Worm (Caenorhabditis elegans): Measurements from ENCODE around the gene B0547.2.

Gene B0547.2

DNA sequence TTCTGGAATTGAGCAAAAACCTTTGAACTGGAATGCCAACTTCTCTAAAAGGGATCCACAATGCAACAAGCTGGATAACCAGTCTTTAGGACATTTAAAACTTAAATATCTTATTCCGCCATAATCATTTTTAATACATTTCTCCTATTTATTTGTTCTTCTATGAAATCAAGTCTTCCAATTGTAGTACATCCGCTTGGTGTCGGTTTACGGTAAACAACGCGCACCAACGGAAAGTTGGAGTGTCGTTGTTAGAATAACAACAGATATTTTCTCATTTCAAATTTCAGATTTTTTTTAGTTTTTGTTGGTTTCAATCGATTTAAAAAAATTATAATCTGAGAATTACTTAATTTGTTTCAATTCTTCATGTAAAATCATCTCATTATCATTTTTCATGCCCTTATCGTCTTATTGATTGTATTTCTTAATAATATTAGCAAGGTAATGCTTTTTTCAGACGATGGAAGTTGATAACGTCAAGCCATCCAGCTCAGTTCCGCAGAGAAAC lies 3.3 kb downstream of the B0547.2 start, which contains the start of gene csn-5:
Gene csn-5, plus strand, starts transcription at position 461 of the 511 bp plus-strand sequence.
- no peak for TF ChIP-seq elt-1 (tag; optimal IDR thresholded peaks at IDR 0.05; ENCODE audit: borderline replicate concordance, insufficient read depth)
- peak; percentile 1 for TF ChIP-seq ces-1 (GFP tag; optimal IDR thresholded peaks at IDR 0.05)

DNA sequence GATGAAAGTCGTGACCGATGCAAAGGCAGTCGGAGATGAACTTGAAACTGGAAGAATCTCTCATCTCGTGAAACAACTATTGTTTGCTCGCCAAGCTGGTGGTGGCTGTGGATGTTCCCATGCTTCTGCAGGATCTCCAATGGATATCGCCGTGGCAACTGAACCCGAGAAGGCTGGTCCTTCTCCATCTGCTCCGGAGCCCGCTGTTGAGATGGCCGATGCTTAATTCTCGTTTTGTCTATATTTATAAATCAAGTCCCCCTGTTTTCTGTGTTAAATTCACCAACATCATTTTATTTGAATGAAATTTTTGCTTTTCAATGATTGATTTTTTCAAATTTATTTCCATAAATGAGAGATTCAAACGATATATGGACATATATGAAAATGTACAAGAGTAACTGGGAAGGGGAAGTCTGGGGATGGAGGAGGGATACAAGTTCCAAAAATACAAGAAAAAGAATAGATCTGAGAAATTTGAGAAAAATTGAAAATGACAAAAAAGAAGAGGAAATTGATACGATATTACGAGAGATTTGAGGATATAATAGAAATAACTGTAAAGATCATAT lies 5.0 kb downstream of the B0547.2 start:
- no peak for TF ChIP-seq ceh-39 (tag; optimal IDR thresholded peaks at IDR 0.05)
- TF ChIP-seq nhr-237 (tag; optimal IDR thresholded peaks at IDR 0.05) = peak; percentile 18
- TF ChIP-seq cnd-1 (tag; optimal IDR thresholded peaks at IDR 0.05) = no peak

ce11 chrIV:5652811-5653483 lies 7.1 kb downstream of the B0547.2 start:
- TF ChIP-seq ceh-43 (GFP tag; optimal IDR thresholded peaks at IDR 0.05) = no peak
- TF ChIP-seq sptf-1 (tag; optimal IDR thresholded peaks at IDR 0.05) = peak; percentile 22

DNA sequence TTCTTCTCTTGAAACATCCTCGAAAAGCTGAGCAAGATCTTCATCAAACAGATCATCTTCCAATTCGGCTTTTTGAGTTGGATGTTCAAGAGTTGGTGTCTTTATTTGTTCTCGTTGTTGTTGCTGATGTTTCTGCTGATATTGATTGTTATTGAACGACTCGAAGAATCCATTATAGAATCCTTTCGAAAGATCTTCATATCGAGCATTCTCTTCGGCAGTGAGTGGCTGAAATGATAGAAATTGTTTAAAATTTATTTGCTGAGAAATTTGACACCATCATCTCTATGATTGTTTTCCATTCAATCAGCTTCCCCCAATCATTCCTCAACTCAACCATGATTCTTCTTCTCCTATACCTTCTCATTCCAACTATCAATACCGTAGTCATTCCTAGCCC lies 7.8 kb downstream of the B0547.2 start, which contains the start of gene clec-178:
Gene clec-178, plus strand, starts transcription at position 301 of the 400 bp plus-strand sequence.
- no peak for TF ChIP-seq ztf-11 (tag; optimal IDR thresholded peaks at IDR 0.05)
- TF ChIP-seq tbx-8 (GFP tag; optimal IDR thresholded peaks at IDR 0.05) = no peak
- TF ChIP-seq zip-8 (tag; optimal IDR thresholded peaks at IDR 0.05) = no peak
- no peak for TF ChIP-seq nhr-12 (tag; optimal IDR thresholded peaks at IDR 0.05)
- TF ChIP-seq nhr-28 (tag; optimal IDR thresholded peaks at IDR 0.05) = no peak
- TF ChIP-seq snpc-4 (tag; optimal IDR thresholded peaks at IDR 0.05) = no peak
- TF ChIP-seq lin-13 (tag; optimal IDR thresholded peaks at IDR 0.05) = no peak
- no peak for TF ChIP-seq sptf-1 (tag; optimal IDR thresholded peaks at IDR 0.05)
- no peak for TF ChIP-seq mab-5 (tag; optimal IDR thresholded peaks at IDR 0.05)
- no peak for TF ChIP-seq lin-32 (GFP tag; optimal IDR thresholded peaks at IDR 0.05)

ce11 chrIV:5654203-5654602 lies 8.4 kb downstream of the B0547.2 start:
- TF ChIP-seq bed-3 (GFP tag; optimal IDR thresholded peaks at IDR 0.05) (no peak), elt-1 (tag; optimal IDR thresholded peaks at IDR 0.05; ENCODE audit: borderline replicate concordance, insufficient read depth) (no peak), snpc-4 (tag; optimal IDR thresholded peaks at IDR 0.05) (no peak), nhr-2 (tag; optimal IDR thresholded peaks at IDR 0.05) (no peak), sptf-1 (tag; optimal IDR thresholded peaks at IDR 0.05) (no peak), ceh-39 (tag; optimal IDR thresholded peaks at IDR 0.05) (no peak), mab-5 (tag; optimal IDR thresholded peaks at IDR 0.05) (no peak), drap-1 (GFP tag; optimal IDR thresholded peaks at IDR 0.05) (no peak), ceh-83 (GFP tag; optimal IDR thresholded peaks at IDR 0.05) (no peak), nhr-28 (tag; optimal IDR thresholded peaks at IDR 0.05) (no peak), unc-62 (GFP tag; optimal IDR thresholded peaks at IDR 0.05) (no peak), unc-39 (tag; optimal IDR thresholded peaks at IDR 0.05) (no peak), nhr-76 (tag; optimal IDR thresholded peaks at IDR 0.05) (no peak), unc-120 (tag; optimal IDR thresholded peaks at IDR 0.05; ENCODE audit: poor library complexity, severe bottlenecking) (no peak), nhr-12 (tag; optimal IDR thresholded peaks at IDR 0.05) (no peak), mls-2 (tag; optimal IDR thresholded peaks at IDR 0.05) (no peak), lsy-2 (tag; optimal IDR thresholded peaks at IDR 0.05) (no peak)

ce11 chrIV:5654693-5655092 lies 8.9 kb downstream of the B0547.2 start:
- no peak for TF ChIP-seq nhr-2 (tag; optimal IDR thresholded peaks at IDR 0.05)
- no peak for TF ChIP-seq ceh-83 (GFP tag; optimal IDR thresholded peaks at IDR 0.05)
- no peak for TF ChIP-seq mab-5 (tag; optimal IDR thresholded peaks at IDR 0.05)
- no peak for TF ChIP-seq unc-62 (GFP tag; optimal IDR thresholded peaks at IDR 0.05)
- no peak for TF ChIP-seq nhr-28 (tag; optimal IDR thresholded peaks at IDR 0.05)
- no peak for TF ChIP-seq elt-3 (tag; optimal IDR thresholded peaks at IDR 0.05)
- TF ChIP-seq flh-1 (GFP tag; optimal IDR thresholded peaks at IDR 0.05) = no peak
- TF ChIP-seq zip-8 (tag; optimal IDR thresholded peaks at IDR 0.05) = no peak
- no peak for TF ChIP-seq mls-2 (tag; optimal IDR thresholded peaks at IDR 0.05)
- TF ChIP-seq M03D4.4 (tag; optimal IDR thresholded peaks at IDR 0.05) = no peak
- TF ChIP-seq nhr-12 (tag; optimal IDR thresholded peaks at IDR 0.05) = no peak
- TF ChIP-seq mep-1 (tag; optimal IDR thresholded peaks at IDR 0.05) = no peak
